Worm (Caenorhabditis elegans) whole organism, mixed stage, embryonic: ENCODE measurements around the gene K09C4.5.

ENCODE experiments used
- M03D4.4 ChIP-seq: sonication (generic microtip); optimal IDR thresholded peaks from 2 replicates; lab custom pipeline; 2017; ENCODE audit warnings: mild to moderate bottlenecking, missing genetic modification characterization, missing compliant biosample characterization
- bed-3 ChIP-seq: fragments of 200-800 bp; sonication (Bioruptor generic); optimal IDR thresholded peaks from 3 replicates; lab custom pipeline; 2018; ENCODE audit warnings: mild to moderate bottlenecking, missing genetic modification characterization, moderate library complexity, missing compliant biosample characterization
- ceh-39 ChIP-seq: fragments of 150-350 bp; optimal IDR thresholded peaks from 2 replicates; lab custom pipeline; 2014; ENCODE audit warnings: missing biosample characterization, missing genetic modification characterization
- ceh-43 ChIP-seq: fragments of 200-800 bp; sonication (Bioruptor generic); optimal IDR thresholded peaks from 2 replicates; lab custom pipeline; 2018; ENCODE audit warnings: mild to moderate bottlenecking, missing genetic modification characterization, moderate library complexity, missing compliant biosample characterization
- ceh-83 ChIP-seq: fragments of 200-800 bp; sonication (Bioruptor generic); optimal IDR thresholded peaks from 2 replicates; lab custom pipeline; 2018; ENCODE audit warnings: mild to moderate bottlenecking, missing genetic modification characterization, missing compliant biosample characterization
- ces-1 ChIP-seq: fragments of 150-350 bp; optimal IDR thresholded peaks from 2 replicates; lab custom pipeline; 2014; ENCODE audit warnings: missing biosample characterization, missing genetic modification reagents, missing genetic modification characterization
- cnd-1 ChIP-seq: fragments of 200-800 bp; sonication (Bioruptor generic); optimal IDR thresholded peaks from 2 replicates; lab custom pipeline; 2018; ENCODE audit warnings: mild to moderate bottlenecking, missing genetic modification characterization, missing compliant biosample characterization
- drap-1 ChIP-seq: fragments of 200-800 bp; sonication (Bioruptor generic); optimal IDR thresholded peaks from 3 replicates; lab custom pipeline; 2018; ENCODE audit warnings: mild to moderate bottlenecking, missing genetic modification characterization, missing compliant biosample characterization
- elt-1 ChIP-seq: sonication (generic microtip); optimal IDR thresholded peaks from 2 replicates; lab custom pipeline; 2017; ENCODE audit warnings: missing genetic modification characterization, mild to moderate bottlenecking, missing compliant biosample characterization, antibody characterized with exemption, moderate library complexity, borderline replicate concordance; ENCODE audit not compliant: insufficient read depth
- elt-3 ChIP-seq: fragments of 150-350 bp; optimal IDR thresholded peaks from 2 replicates; lab custom pipeline; 2014; ENCODE audit warnings: missing biosample characterization, missing genetic modification characterization
- flh-1 ChIP-seq: fragments of 200-800 bp; sonication (Bioruptor generic); optimal IDR thresholded peaks from 2 replicates; lab custom pipeline; 2018; ENCODE audit warnings: mild to moderate bottlenecking, missing genetic modification characterization, moderate library complexity, missing compliant biosample characterization
- ham-2 ChIP-seq: fragments of 200-800 bp; sonication (Bioruptor generic); optimal IDR thresholded peaks from 2 replicates; lab custom pipeline; 2018; ENCODE audit warnings: mild to moderate bottlenecking, missing genetic modification characterization, missing compliant biosample characterization
- hlh-1 ChIP-seq: fragments of 150-350 bp; optimal IDR thresholded peaks from 2 replicates; lab custom pipeline; 2014; ENCODE audit warnings: missing biosample characterization, missing genetic modification reagents, missing genetic modification characterization
- lin-13 ChIP-seq: fragments of 150-350 bp; optimal IDR thresholded peaks from 2 replicates; lab custom pipeline; 2014; ENCODE audit warnings: missing biosample characterization, missing genetic modification characterization
- lin-32 ChIP-seq: fragments of 200-800 bp; sonication (Bioruptor generic); optimal IDR thresholded peaks from 2 replicates; lab custom pipeline; 2018; ENCODE audit warnings: mild to moderate bottlenecking, missing genetic modification characterization, missing compliant biosample characterization
- lsy-2 ChIP-seq: fragments of 150-350 bp; optimal IDR thresholded peaks from 2 replicates; lab custom pipeline; 2014; ENCODE audit warnings: missing biosample characterization, missing genetic modification characterization
- mab-5 ChIP-seq: fragments of 150-350 bp; optimal IDR thresholded peaks from 2 replicates; lab custom pipeline; 2014; ENCODE audit warnings: missing biosample characterization, missing genetic modification characterization
- mep-1 ChIP-seq: fragments of 150-350 bp; optimal IDR thresholded peaks from 2 replicates; lab custom pipeline; 2017; ENCODE audit warnings: missing biosample characterization, missing genetic modification reagents, missing genetic modification characterization, inconsistent platforms
- mls-2 ChIP-seq: sonication (generic microtip); optimal IDR thresholded peaks from 2 replicates; lab custom pipeline; 2016; ENCODE audit warnings: mild to moderate bottlenecking, missing genetic modification characterization, moderate library complexity, missing compliant biosample characterization
- nhr-12 ChIP-seq: fragments of 150-350 bp; optimal IDR thresholded peaks from 2 replicates; lab custom pipeline; 2014; ENCODE audit warnings: missing biosample characterization, missing genetic modification characterization
- nhr-2 ChIP-seq: fragments of 150-350 bp; optimal IDR thresholded peaks from 2 replicates; lab custom pipeline; 2014; ENCODE audit warnings: missing biosample characterization, missing genetic modification characterization
- nhr-237 ChIP-seq: fragments of 150-350 bp; optimal IDR thresholded peaks from 2 replicates; lab custom pipeline; 2014; ENCODE audit warnings: missing biosample characterization, missing genetic modification characterization
- nhr-28 ChIP-seq: fragments of 150-350 bp; optimal IDR thresholded peaks from 2 replicates; lab custom pipeline; 2014; ENCODE audit warnings: missing biosample characterization, missing genetic modification characterization
- pha-4 ChIP-seq: fragments of 150-350 bp; optimal IDR thresholded peaks from 2 replicates; lab custom pipeline; 2018; ENCODE audit warnings: missing biosample characterization, missing genetic modification reagents, missing genetic modification characterization
- snpc-4 ChIP-seq: fragments of 150-350 bp; optimal IDR thresholded peaks from 2 replicates; lab custom pipeline; 2014; ENCODE audit warnings: missing biosample characterization, missing genetic modification characterization
- tbx-8 ChIP-seq: fragments of 200-800 bp; sonication (Bioruptor generic); optimal IDR thresholded peaks from 2 replicates; lab custom pipeline; 2018; ENCODE audit warnings: mild to moderate bottlenecking, missing genetic modification characterization, moderate library complexity, missing compliant biosample characterization
- unc-120 ChIP-seq: sonication (generic microtip); optimal IDR thresholded peaks from 2 replicates; lab custom pipeline; 2017; ENCODE audit warnings: missing genetic modification characterization, missing compliant biosample characterization; ENCODE audit not compliant: poor library complexity, severe bottlenecking
- unc-39 ChIP-seq: fragments of 150-350 bp; optimal IDR thresholded peaks from 2 replicates; lab custom pipeline; 2014; ENCODE audit warnings: missing biosample characterization, missing genetic modification characterization
- unc-62 ChIP-seq: fragments of 150-350 bp; optimal IDR thresholded peaks from 2 replicates; lab custom pipeline; 2014; ENCODE audit warnings: missing biosample characterization, missing genetic modification reagents, missing genetic modification characterization
- zip-8 ChIP-seq: fragments of 150-350 bp; optimal IDR thresholded peaks from 2 replicates; lab custom pipeline; 2014; ENCODE audit warnings: missing biosample characterization, missing genetic modification characterization
- ztf-11 ChIP-seq: fragments of 150-350 bp; optimal IDR thresholded peaks from 2 replicates; lab custom pipeline; 2014; ENCODE audit warnings: missing biosample characterization, missing genetic modification characterization

Gene K09C4.5

ce11 chrX:3262600-3262999, 19.8 kb upstream of the K09C4.5 start, which contains the start of gene fbxb-71:
Gene fbxb-71 (plus strand): TSS chrX:3262900.
- no peak for TF ChIP-seq unc-62 (GFP tag; lab: Kevin White, UChicago)
- no peak for TF ChIP-seq hlh-1 (tag; lab: Kevin White, UChicago)

- TF ChIP-seq unc-62 (GFP tag; lab: Kevin White, UChicago) (peak; percentile 11), nhr-2 (tag; lab: Kevin White, UChicago) (peak; percentile 45), ceh-43 (GFP tag; lab: Kevin White, UChicago) (no peak), elt-3 (no peak), nhr-28 (tag; lab: Kevin White, UChicago) (no peak)
Measured at ce11 chrX:3270806-3271205, 11.6 kb upstream of the K09C4.5 start, which contains the start of gene sul-1. Gene sul-1 (minus strand): TSS chrX:3270906.

ce11 chrX:3271673-3272072, 10.8 kb upstream of the K09C4.5 start, which contains the start of gene K09C4.9:
Gene K09C4.9 (minus strand): TSS chrX:3271773.
- TF ChIP-seq bed-3 (GFP tag; lab: Kevin White, UChicago) = no peak
- TF ChIP-seq ceh-83 = no peak
- TF ChIP-seq nhr-12 = no peak
- TF ChIP-seq ceh-39 = no peak
- no peak for TF ChIP-seq snpc-4
- TF ChIP-seq ztf-11 (tag; lab: Kevin White, UChicago) = no peak
- no peak for TF ChIP-seq lsy-2 (tag; lab: Kevin White, UChicago)
- TF ChIP-seq pha-4 (tag; lab: Kevin White, UChicago) = no peak
- TF ChIP-seq mep-1 (tag; lab: Kevin White, UChicago) = no peak
- TF ChIP-seq zip-8 (tag; lab: Kevin White, UChicago) = no peak
- TF ChIP-seq elt-3 = no peak
- TF ChIP-seq elt-1 (tag; lab: Kevin White, UChicago) = no peak

- TF ChIP-seq tbx-8 (GFP tag; lab: Kevin White, UChicago) (no peak), mab-5 (tag; lab: Kevin White, UChicago) (no peak), zip-8 (tag; lab: Kevin White, UChicago) (no peak), nhr-237 (no peak), M03D4.4 (tag; lab: Kevin White, UChicago) (no peak), ces-1 (GFP tag; lab: Kevin White, UChicago) (no peak), elt-1 (tag; lab: Kevin White, UChicago) (no peak), bed-3 (GFP tag; lab: Kevin White, UChicago) (no peak), ceh-43 (GFP tag; lab: Kevin White, UChicago) (no peak), mls-2 (tag; lab: Kevin White, UChicago) (no peak), ham-2 (GFP tag; lab: Kevin White, UChicago) (no peak)
Measured at ce11 chrX:3272580-3272979, 9.9 kb upstream of the K09C4.5 start, which contains the start of gene K09C4.7. Gene K09C4.7 (plus strand): TSS chrX:3272880.

ce11 chrX:3280130-3280529, 2.3 kb upstream of the K09C4.5 start, which contains the start of gene K09C4.10:
Gene K09C4.10 (minus strand): TSS chrX:3280230.
- TF ChIP-seq lsy-2 (tag; lab: Kevin White, UChicago) (no peak), elt-1 (tag; lab: Kevin White, UChicago) (no peak), lin-13 (tag; lab: Kevin White, UChicago) (no peak), M03D4.4 (tag; lab: Kevin White, UChicago) (no peak), flh-1 (GFP tag; lab: Kevin White, UChicago) (no peak)

ce11 chrX:3283189-3283588, 758 bp downstream of the K09C4.5 start:
- TF ChIP-seq zip-8 (tag; lab: Kevin White, UChicago) (no peak), ztf-11 (tag; lab: Kevin White, UChicago) (no peak), nhr-2 (tag; lab: Kevin White, UChicago) (no peak), nhr-12 (no peak), ces-1 (GFP tag; lab: Kevin White, UChicago) (no peak)

ce11 chrX:3284967-3285366, 2.5 kb downstream of the K09C4.5 start:
- TF ChIP-seq nhr-237 = no peak
- TF ChIP-seq unc-62 (GFP tag; lab: Kevin White, UChicago) = no peak
- TF ChIP-seq flh-1 (GFP tag; lab: Kevin White, UChicago) = no peak
- TF ChIP-seq drap-1 (GFP tag; lab: Kevin White, UChicago) = no peak
- TF ChIP-seq lin-32 (GFP tag; lab: Kevin White, UChicago) = no peak
- TF ChIP-seq ceh-43 (GFP tag; lab: Kevin White, UChicago) = no peak
- TF ChIP-seq nhr-28 (tag; lab: Kevin White, UChicago) = no peak
- TF ChIP-seq cnd-1 (tag; lab: Kevin White, UChicago) = no peak
- TF ChIP-seq elt-1 (tag; lab: Kevin White, UChicago) = no peak
- TF ChIP-seq mep-1 (tag; lab: Kevin White, UChicago) = no peak
- no peak for TF ChIP-seq unc-39 (tag; lab: Kevin White, UChicago)
- no peak for TF ChIP-seq mab-5 (tag; lab: Kevin White, UChicago)
- TF ChIP-seq tbx-8 (GFP tag; lab: Kevin White, UChicago) = no peak
- TF ChIP-seq snpc-4 = no peak
- no peak for TF ChIP-seq unc-120 (tag; lab: Kevin White, UChicago)
- TF ChIP-seq nhr-2 (tag; lab: Kevin White, UChicago) = no peak
